Fruit fly (Drosophila melanogaster) whole organism, adult: ENCODE measurements around the gene Or85a.

Experiments
- CG1620 ChIP-seq: fragments of 200-800 bp; sonication (Bioruptor generic); optimal IDR thresholded peaks from 2 replicates; lab custom pipeline; 2016; ENCODE audit warnings: missing biosample characterization, missing genetic modification characterization
- CG7101 ChIP-seq: fragments of 200-800 bp; sonication (Bioruptor generic); optimal IDR thresholded peaks from 2 replicates; lab custom pipeline; 2018; ENCODE audit warnings: missing biosample characterization, mild to moderate bottlenecking, missing genetic modification characterization, moderate library complexity
- Crg-1 ChIP-seq: fragments of 200-800 bp; sonication (Bioruptor generic); optimal IDR thresholded peaks from 2 replicates; lab custom pipeline; 2016; ENCODE audit warnings: missing biosample characterization, missing genetic modification characterization

dm6 chr3R:8282727-8283126, 38.8 kb upstream of the Or85a start:
- TF ChIP-seq Crg-1 (GFP tag; lab: Kevin White, UChicago) (no peak), CG7101 (tag; lab: Kevin White, UChicago) (no peak), CG1620 (GFP tag; lab: Kevin White, UChicago) (no peak)
